Worm (Caenorhabditis elegans): ENCODE results near the gene srx-76.

- TF ChIP-seq dao-5 (tag; optimal IDR thresholded peaks at IDR 0.05) (no peak), him-1 (tag; optimal IDR thresholded peaks at IDR 0.05) (no peak), W03F9.2 (tag; optimal IDR thresholded peaks at IDR 0.05) (no peak)
These were observed 6.5 kb upstream of the srx-76 start for ce11 chrV:11885087-11885486.
